Fruit fly (Drosophila melanogaster): ENCODE results near the gene Octbeta1R.

Gene Octbeta1R

DNA sequence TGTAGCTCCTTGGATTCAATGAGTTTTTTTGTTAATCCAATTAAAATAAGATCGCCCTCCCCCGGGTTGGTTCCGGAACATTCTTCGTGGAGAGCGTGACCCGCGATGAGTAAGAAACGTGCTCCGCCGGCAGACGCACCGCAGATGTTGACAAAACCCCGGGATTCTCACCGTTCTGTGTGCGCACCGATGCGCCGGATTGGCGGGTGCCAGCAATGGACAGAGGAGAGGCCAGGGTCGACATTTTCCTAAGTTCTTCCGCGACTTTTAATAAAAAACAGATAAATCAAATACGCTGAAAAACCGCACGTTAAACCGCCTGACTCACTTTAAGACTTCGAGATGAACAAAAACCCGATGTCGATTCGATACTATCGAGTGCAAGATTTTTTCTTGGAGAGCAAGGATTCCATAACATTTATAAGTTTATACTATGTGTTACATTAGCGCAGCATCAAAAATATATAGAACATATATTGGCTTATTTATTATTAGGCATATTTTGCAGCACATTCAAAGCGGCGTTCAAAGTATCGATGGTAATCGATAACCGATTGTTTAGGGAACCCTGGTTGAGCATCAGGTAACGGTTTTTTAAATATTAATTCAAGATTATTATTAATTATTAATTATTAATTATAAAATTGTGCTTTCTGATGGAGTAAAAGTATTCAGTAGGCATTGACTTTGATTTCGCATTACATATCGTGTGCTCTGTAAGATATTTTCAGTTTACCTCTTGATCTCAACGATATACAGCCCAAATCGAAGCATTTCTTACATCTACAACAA lies 5.7 kb upstream of the Octbeta1R start, which contains the start of the genes CCT1 and tHMG1 (continued):
- TF ChIP-seq mld (GFP tag; IDR thresholded peaks at IDR 0.05; ENCODE audit: partially characterized antibody) (peak; percentile 91; the same call in 2 of the 3 replicates), Myb (GFP tag; optimal IDR thresholded peaks at IDR 0.05) (peak; percentile 92), CG34422 (GFP tag; IDR thresholded peaks at IDR 0.05) (peak; percentile 82; the same call in 1 of the 3 replicates), CHES-1-like (GFP tag; optimal IDR thresholded peaks at IDR 0.05) (no peak), eve (GFP tag; optimal IDR thresholded peaks at IDR 0.05) (no peak), dm (GFP tag; optimal IDR thresholded peaks at IDR 0.05) (peak; percentile 76), CG13775 (GFP tag; optimal IDR thresholded peaks at IDR 0.05) (peak; percentile 28), CG3281 (GFP tag; optimal IDR thresholded peaks at IDR 0.05) (peak; percentile 73), zf30C (GFP tag; optimal IDR thresholded peaks at IDR 0.05) (no peak), CG11560 (tag; IDR thresholded peaks at IDR 0.05) (peak; percentile 75; the same call in 2 of the 3 replicates), CG17186 (GFP tag; optimal IDR thresholded peaks at IDR 0.05) (peak; percentile 17), org-1 (GFP tag; optimal IDR thresholded peaks at IDR 0.05) (no peak), hbn (GFP tag; IDR thresholded peaks at IDR 0.05; ENCODE audit: partially characterized antibody) (peak; percentile 95), nmo (GFP tag; optimal IDR thresholded peaks at IDR 0.05) (peak; percentile 52), CG13287 (GFP tag; IDR thresholded peaks at IDR 0.05; ENCODE audit: partially characterized antibody) (peak; percentile 97), CG17829 (tag; optimal IDR thresholded peaks at IDR 0.05) (peak; percentile 30), B-H2 (GFP tag; optimal IDR thresholded peaks at IDR 0.05) (peak; percentile 37), sna (GFP tag; IDR thresholded peaks at IDR 0.05; ENCODE audit: partially characterized antibody) (peak; percentile 97), NC2β (GFP tag; optimal IDR thresholded peaks at IDR 0.05) (peak; percentile 39), CG2116 (GFP tag; optimal IDR thresholded peaks at IDR 0.05) (peak; percentile 91), Scr (GFP tag; IDR thresholded peaks at IDR 0.05; ENCODE audit: partially characterized antibody) (peak; percentile 97), CG1603 (tag; optimal IDR thresholded peaks at IDR 0.05) (peak; percentile 40), vvl (GFP tag; IDR thresholded peaks at IDR 0.05) (no peak), pho (GFP tag; optimal IDR thresholded peaks at IDR 0.05) (peak; percentile 13), Nf-YC (tag; optimal IDR thresholded peaks at IDR 0.05) (peak; percentile 38), CoRest (tag; optimal IDR thresholded peaks at IDR 0.05) (peak; percentile 62), MBD-R2 (GFP tag; IDR thresholded peaks at IDR 0.05) (peak; percentile 52; the same call in 1 of the 2 replicates), grau (tag; optimal IDR thresholded peaks at IDR 0.05) (peak; percentile 21), zfh1 (GFP tag; IDR thresholded peaks at IDR 0.05) (peak; percentile 32; the same call in 1 of the 3 replicates), CG3065 (GFP tag; optimal IDR thresholded peaks at IDR 0.05) (no peak), CG7271 (tag; optimal IDR thresholded peaks at IDR 0.05) (no peak), Med (GFP tag) (peak; percentile 72), pita (GFP tag; optimal IDR thresholded peaks at IDR 0.05) (no peak), Lhr (GFP tag; optimal IDR thresholded peaks at IDR 0.05) (peak; percentile 5), CG2875 (GFP tag; optimal IDR thresholded peaks at IDR 0.05) (no peak), Lpt (GFP tag; optimal IDR thresholded peaks at IDR 0.05) (no peak), Sin3A (optimal IDR thresholded peaks at IDR 0.05) (peak; percentile 51), unc-4 (GFP tag; IDR thresholded peaks at IDR 0.05; ENCODE audit: partially characterized antibody) (peak; percentile 95), bigmax (GFP tag; optimal IDR thresholded peaks at IDR 0.05) (peak; percentile 84), CG30020 (tag; optimal IDR thresholded peaks at IDR 0.05) (peak; percentile 37), stwl (tag; optimal IDR thresholded peaks at IDR 0.05) (peak; percentile 55), Dp (GFP tag; optimal IDR thresholded peaks at IDR 0.05) (peak; percentile 73), Hsf (GFP tag; optimal IDR thresholded peaks at IDR 0.05) (peak; percentile 11), Xbp1 (GFP tag; optimal IDR thresholded peaks at IDR 0.05) (peak; percentile 2), trem (tag; optimal IDR thresholded peaks at IDR 0.05) (peak; percentile 77), E2f2 (GFP tag; IDR thresholded peaks at IDR 0.05) (peak; percentile 81), CG4424 (GFP tag; optimal IDR thresholded peaks at IDR 0.05) (peak; percentile 24), Opbp (GFP tag; IDR thresholded peaks at IDR 0.05; ENCODE audit: partially characterized antibody) (peak; percentile 85)
